Worm (Caenorhabditis elegans) whole organism, L1 larva: ENCODE measurements around the gene irld-2.

Source experiments
- C16A3.4 ChIP-seq: fragments of 150-350 bp; optimal IDR thresholded peaks from 2 replicates; lab custom pipeline; 2014; ENCODE audit warnings: missing biosample characterization, missing genetic modification characterization
- alr-1 ChIP-seq: fragments of 200-800 bp; sonication (Bioruptor generic); optimal IDR thresholded peaks from 2 replicates; lab custom pipeline; 2018; ENCODE audit warnings: borderline replicate concordance, mild to moderate bottlenecking, missing genetic modification characterization, missing compliant biosample characterization
- aly-2 ChIP-seq: fragments of 150-350 bp; optimal IDR thresholded peaks from 2 replicates; lab custom pipeline; 2014; ENCODE audit warnings: missing biosample characterization, missing genetic modification characterization
- blmp-1 ChIP-seq: fragments of 150-350 bp; optimal IDR thresholded peaks from 2 replicates; lab custom pipeline; 2014; ENCODE audit warnings: missing biosample characterization, missing genetic modification characterization
- ceh-8 ChIP-seq: fragments of 200-800 bp; sonication (Bioruptor generic); optimal IDR thresholded peaks from 2 replicates; lab custom pipeline; 2018; ENCODE audit warnings: mild to moderate bottlenecking, missing genetic modification characterization, moderate library complexity, missing compliant biosample characterization
- ceh-82 ChIP-seq, 3 experiments: fragments of 150-350 bp in 1 of 3; sonication (generic microtip) in 2 of 3; optimal IDR thresholded peaks; 2 replicates each; lab custom pipeline; 2014 to 2017; ENCODE audit warnings: missing biosample characterization in 3 of 3, missing genetic modification characterization in 3 of 3
- ceh-88 ChIP-seq: fragments of 200-800 bp; sonication (Bioruptor generic); IDR thresholded peaks from 2 replicates; pipeline ENCODE4 v1.3.6; 2022; ENCODE audit warnings: missing genetic modification characterization, missing compliant biosample characterization
- ceh-90 ChIP-seq: sonication (generic microtip); optimal IDR thresholded peaks from 2 replicates; lab custom pipeline; 2016; ENCODE audit warnings: missing genetic modification characterization, missing compliant biosample characterization
- elt-2 ChIP-seq: sonication (generic microtip); optimal IDR thresholded peaks from 2 replicates; lab custom pipeline; 2016; ENCODE audit warnings: missing genetic modification characterization, mild to moderate bottlenecking, inconsistent platforms, missing compliant biosample characterization, missing genetic modification reagents
- elt-3 ChIP-seq, 6 experiments: fragments of 150-350 bp in 1 of 6; sonication (generic microtip); optimal IDR thresholded peaks; 2 replicates each; lab custom pipeline; 2017 to 2018; ENCODE audit warnings: missing biosample characterization in 6 of 6, missing genetic modification characterization in 6 of 6, inconsistent platforms in 1 of 6
- ets-5 ChIP-seq: fragments of 200-800 bp; sonication (Bioruptor generic); IDR thresholded peaks from 2 replicates; pipeline ENCODE4 v1.3.6; 2022; ENCODE audit warnings: missing genetic modification characterization, missing compliant biosample characterization
- fkh-8 ChIP-seq: sonication (generic microtip); optimal IDR thresholded peaks from 2 replicates; lab custom pipeline; 2016; ENCODE audit warnings: mild to moderate bottlenecking, missing genetic modification characterization, missing compliant biosample characterization
- hlh-17 ChIP-seq: fragments of 200-800 bp; sonication (Bioruptor generic); optimal IDR thresholded peaks from 2 replicates; lab custom pipeline; 2018; ENCODE audit warnings: missing genetic modification characterization, mild to moderate bottlenecking, missing compliant biosample characterization, moderate library complexity, borderline replicate concordance
- hpl-2 ChIP-seq: fragments of 150-350 bp; optimal IDR thresholded peaks from 2 replicates; lab custom pipeline; 2014; ENCODE audit warnings: missing biosample characterization, missing genetic modification reagents, missing genetic modification characterization
- isw-1 ChIP-seq: fragments of 200-800 bp; sonication (Bioruptor generic); IDR thresholded peaks from 2 replicates; pipeline ENCODE4 v1.3.6; 2022; ENCODE audit warnings: missing genetic modification characterization, missing compliant biosample characterization
- lin-13 ChIP-seq: fragments of 150-350 bp; optimal IDR thresholded peaks from 2 replicates; lab custom pipeline; 2014; ENCODE audit warnings: missing biosample characterization, missing genetic modification reagents, missing genetic modification characterization
- lin-14 ChIP-seq: fragments of 200-800 bp; sonication (Bioruptor generic); optimal IDR thresholded peaks from 2 replicates; lab custom pipeline; 2018; ENCODE audit warnings: mild to moderate bottlenecking, missing genetic modification characterization, moderate library complexity, missing compliant biosample characterization
- lir-3 ChIP-seq: sonication (generic microtip); optimal IDR thresholded peaks from 2 replicates; lab custom pipeline; 2016; ENCODE audit warnings: mild to moderate bottlenecking, missing genetic modification characterization, moderate library complexity, missing compliant biosample characterization; ENCODE audit not compliant: poor library complexity
- lsy-2 ChIP-seq, 2 experiments: fragments of 150-350 bp; optimal IDR thresholded peaks; 2 replicates each; lab custom pipeline; 2014; ENCODE audit warnings: missing biosample characterization in 2 of 2, missing genetic modification characterization in 2 of 2
- mef-2 ChIP-seq: fragments of 150-350 bp; optimal IDR thresholded peaks from 2 replicates; lab custom pipeline; 2014; ENCODE audit warnings: missing biosample characterization, missing genetic modification characterization
- mep-1 ChIP-seq: fragments of 150-350 bp; optimal IDR thresholded peaks from 2 replicates; lab custom pipeline; 2014; ENCODE audit warnings: missing biosample characterization, missing genetic modification characterization
- nhr-11 ChIP-seq: fragments of 150-350 bp; optimal IDR thresholded peaks from 2 replicates; lab custom pipeline; 2014; ENCODE audit warnings: missing biosample characterization, missing genetic modification characterization
- nhr-19 ChIP-seq: fragments of 200-800 bp; sonication (Bioruptor generic); conservative IDR thresholded peaks from 2 replicates; pipeline ENCODE4 v1.3.6; 2022; ENCODE audit warnings: missing genetic modification characterization, missing compliant biosample characterization
- nhr-20 ChIP-seq: sonication (generic microtip); optimal IDR thresholded peaks from 2 replicates; lab custom pipeline; 2016; ENCODE audit warnings: mild to moderate bottlenecking, missing genetic modification characterization, missing compliant biosample characterization
- nhr-28 ChIP-seq: fragments of 150-350 bp; optimal IDR thresholded peaks from 2 replicates; lab custom pipeline; 2014; ENCODE audit warnings: missing biosample characterization, missing genetic modification characterization
- nhr-71 ChIP-seq: sonication (generic microtip); optimal IDR thresholded peaks from 2 replicates; lab custom pipeline; 2016; ENCODE audit warnings: mild to moderate bottlenecking, missing genetic modification characterization, moderate library complexity, missing compliant biosample characterization
- nhr-84 ChIP-seq: sonication (generic microtip); optimal IDR thresholded peaks from 2 replicates; lab custom pipeline; 2017; ENCODE audit warnings: missing biosample characterization, missing genetic modification characterization
- nhr-85 ChIP-seq: sonication (generic microtip); peaks from one replicate; lab custom pipeline; 2016; ENCODE audit warnings: missing genetic modification characterization, inconsistent platforms, missing compliant biosample characterization
- pag-3 ChIP-seq: sonication (generic microtip); optimal IDR thresholded peaks from 2 replicates; lab custom pipeline; 2017; ENCODE audit warnings: missing genetic modification characterization, mild to moderate bottlenecking, missing compliant biosample characterization, antibody characterized with exemption, borderline replicate concordance; ENCODE audit not compliant: insufficient read depth
- pqm-1 ChIP-seq: sonication (generic microtip); optimal IDR thresholded peaks from 3 replicates; lab custom pipeline; 2017; ENCODE audit warnings: missing biosample characterization, missing genetic modification characterization
- rnt-1 ChIP-seq: sonication (generic microtip); optimal IDR thresholded peaks from 2 replicates; lab custom pipeline; 2016; ENCODE audit warnings: mild to moderate bottlenecking, missing genetic modification characterization, moderate library complexity, missing compliant biosample characterization
- skn-1 ChIP-seq: fragments of 150-350 bp; optimal IDR thresholded peaks from 2 replicates; lab custom pipeline; 2014; ENCODE audit warnings: missing biosample characterization, missing genetic modification characterization
- snu-23 ChIP-seq: sonication (generic microtip); optimal IDR thresholded peaks from 2 replicates; lab custom pipeline; 2016; ENCODE audit warnings: missing genetic modification characterization, missing compliant biosample characterization
- sptf-1 ChIP-seq: fragments of 150-350 bp; optimal IDR thresholded peaks from 2 replicates; lab custom pipeline; 2014; ENCODE audit warnings: missing biosample characterization, missing genetic modification characterization
- sup-37 ChIP-seq: fragments of 200-800 bp; sonication (Bioruptor generic); optimal IDR thresholded peaks from 2 replicates; lab custom pipeline; 2018; ENCODE audit warnings: mild to moderate bottlenecking, missing genetic modification characterization, missing compliant biosample characterization
- swsn-7 ChIP-seq: sonication (generic microtip); optimal IDR thresholded peaks from 2 replicates; lab custom pipeline; 2016; ENCODE audit warnings: missing genetic modification characterization, missing compliant biosample characterization
- tbx-2 ChIP-seq: sonication (generic microtip); optimal IDR thresholded peaks from 2 replicates; lab custom pipeline; 2016; ENCODE audit warnings: missing genetic modification characterization, missing compliant biosample characterization
- tlp-1 ChIP-seq: fragments of 150-350 bp; optimal IDR thresholded peaks from 2 replicates; lab custom pipeline; 2014; ENCODE audit warnings: missing biosample characterization, missing genetic modification characterization
- unc-62 ChIP-seq: fragments of 150-350 bp; optimal IDR thresholded peaks from 2 replicates; lab custom pipeline; 2014; ENCODE audit warnings: missing biosample characterization, missing genetic modification reagents, missing genetic modification characterization
- unc-86 ChIP-seq: sonication (generic microtip); optimal IDR thresholded peaks from 2 replicates; lab custom pipeline; 2016; ENCODE audit warnings: missing genetic modification characterization, missing compliant biosample characterization
- unc-98 ChIP-seq: fragments of 200-800 bp; sonication (Bioruptor generic); IDR thresholded peaks from 2 replicates; pipeline ENCODE4 v1.3.6; 2022; ENCODE audit warnings: missing genetic modification characterization, missing compliant biosample characterization
- ztf-4 ChIP-seq: fragments of 150-350 bp; optimal IDR thresholded peaks from 2 replicates; lab custom pipeline; 2014; ENCODE audit warnings: missing biosample characterization, missing genetic modification characterization

irld-2 gene

ce11 chrX:13387497-13387953 is 7.3 kb downstream of the irld-2 start, which contains the start of gene C49F8.3:
Gene C49F8.3, minus strand, starts transcription at chrX:13387547.
- TF ChIP-seq blmp-1 (tag; lab: Kevin White, UChicago) (peak; percentile 87), lin-14 (GFP tag; lab: Kevin White, UChicago) (peak; percentile 20), skn-1 (tag; lab: Kevin White, UChicago) (no peak), nhr-71 (peak; percentile 21), unc-86 (tag; lab: Kevin White, UChicago) (no peak), elt-3 (tag; optimal IDR thresholded peaks at IDR 0.05; lab: Kevin White, UChicago) (peak in 1 of 6 experiments; percentile 1), swsn-7 (tag; lab: Kevin White, UChicago) (no peak), sptf-1 (tag; lab: Kevin White, UChicago) (no peak)

DNA sequence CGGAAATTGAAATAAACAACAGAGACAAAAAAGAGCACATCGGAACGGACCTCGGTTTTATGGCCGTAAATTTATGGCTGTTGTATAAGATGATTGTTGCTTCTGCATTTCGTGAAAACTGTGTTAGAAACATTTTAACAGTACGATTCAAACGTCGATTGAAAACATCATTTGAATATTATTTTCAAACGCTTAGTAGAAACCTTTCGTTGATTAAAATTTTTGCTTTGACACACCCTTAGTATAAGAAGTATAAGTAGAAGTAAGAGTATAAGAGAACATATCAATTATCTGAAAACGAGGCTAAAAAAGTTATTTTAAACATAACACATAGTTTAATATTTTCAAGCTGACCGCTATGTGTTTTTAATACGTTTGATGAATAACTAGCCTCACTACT is 10.1 kb downstream of the irld-2 start:
- TF ChIP-seq rnt-1 (tag; lab: Kevin White, UChicago) (no peak), snu-23 (GFP tag; lab: Kevin White, UChicago) (no peak), aly-2 (tag; lab: Kevin White, UChicago) (no peak), ceh-8 (no peak), alr-1 (no peak), sup-37 (GFP tag; lab: Kevin White, UChicago) (no peak), blmp-1 (tag; lab: Kevin White, UChicago) (no peak), lin-13 (no peak), tbx-2 (no peak)
- TF ChIP-seq, all 84 proteins: peak for 0

DNA sequence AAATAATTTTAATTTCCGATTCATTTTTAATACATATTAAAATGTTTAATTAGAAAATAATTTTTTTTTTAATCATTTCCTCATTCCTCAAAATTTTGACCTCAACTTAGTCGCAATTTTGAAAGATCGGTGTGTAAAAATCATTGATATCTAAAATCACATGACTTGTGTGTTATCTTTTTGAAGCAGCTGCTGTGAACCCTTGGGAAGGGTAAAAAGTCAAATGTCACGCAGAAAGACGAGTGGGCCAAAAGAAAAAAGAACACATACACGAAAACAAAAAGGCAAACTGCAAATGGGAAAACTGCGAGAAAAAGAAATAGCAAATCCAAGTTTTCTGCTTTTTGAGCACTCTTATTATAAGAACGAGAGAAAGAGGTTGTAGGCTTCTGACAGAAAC is 11.6 kb downstream of the irld-2 start:
- TF ChIP-seq unc-86 (tag; lab: Kevin White, UChicago) = no peak
- TF ChIP-seq mep-1 (tag; lab: Kevin White, UChicago) = peak; percentile 32
- peak; percentile 9 for TF ChIP-seq nhr-20 (tag; lab: Kevin White, UChicago)
- TF ChIP-seq hlh-17 (GFP tag; lab: Kevin White, UChicago) = no peak
- peak; percentile 4 to 34 for TF ChIP-seq lsy-2 (tag; optimal IDR thresholded peaks at IDR 0.05; lab: Kevin White, UChicago)
- peak; percentile 61 for TF ChIP-seq rnt-1 (tag; lab: Kevin White, UChicago)
- TF ChIP-seq nhr-71 = peak; percentile 70
- TF ChIP-seq lir-3 (tag; lab: Kevin White, UChicago) = no peak
- TF ChIP-seq pqm-1 (tag; lab: Kevin White, UChicago) = no peak
- TF ChIP-seq lin-14 (GFP tag; lab: Kevin White, UChicago) = peak; percentile 64
- TF ChIP-seq nhr-84 (tag; lab: Kevin White, UChicago) = no peak
- TF ChIP-seq unc-62 (GFP tag; lab: Kevin White, UChicago) = no peak
- no peak for TF ChIP-seq C16A3.4 (tag; lab: Kevin White, UChicago)
- no peak for TF ChIP-seq ztf-4 (tag; lab: Kevin White, UChicago)
- TF ChIP-seq unc-98 (GFP tag; lab: Robert Waterston, UW) = no peak
- peak; percentile 38 for TF ChIP-seq nhr-19 (GFP tag; lab: Robert Waterston, UW)
- TF ChIP-seq nhr-28 (tag; lab: Kevin White, UChicago) = no peak
- no peak for TF ChIP-seq mef-2 (tag; lab: Kevin White, UChicago)
- TF ChIP-seq isw-1 (GFP tag; lab: Robert Waterston, UW) = no peak
- TF ChIP-seq snu-23 (GFP tag; lab: Kevin White, UChicago) = peak; percentile 28

DNA sequence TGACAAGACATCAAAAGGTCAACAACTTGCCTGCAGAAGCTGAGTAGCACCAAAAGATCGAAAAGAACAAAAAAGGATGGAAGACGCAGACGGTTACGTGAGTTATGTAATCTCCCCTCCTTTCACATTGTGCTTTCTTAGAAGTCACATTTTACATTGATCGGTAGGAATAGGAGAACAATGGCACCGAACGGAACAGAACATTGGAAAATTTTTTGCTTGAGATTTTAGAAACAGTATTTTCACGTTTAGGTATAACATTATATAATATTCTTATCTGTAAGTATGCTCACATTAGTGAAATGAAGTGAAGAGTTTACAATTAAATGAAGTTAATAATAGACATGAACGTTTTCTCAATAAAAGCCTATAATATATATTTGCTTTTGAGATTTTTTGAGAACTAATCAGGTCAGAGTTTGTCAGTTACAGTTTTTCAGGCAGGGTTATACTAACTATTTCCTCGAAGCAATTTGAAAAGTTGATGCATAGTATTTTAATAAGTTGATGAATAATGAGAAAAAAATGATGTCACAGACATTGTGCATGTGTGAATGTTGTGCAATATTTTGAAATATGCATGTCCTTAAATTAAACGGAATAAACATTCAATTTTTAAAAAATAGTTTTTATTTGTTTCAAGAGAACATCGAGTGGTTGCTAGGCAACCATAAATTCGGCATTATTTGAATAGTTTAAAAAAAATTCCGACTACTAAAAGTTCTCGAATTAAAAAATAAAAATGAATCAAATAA is 13.7 kb downstream of the irld-2 start:
- TF ChIP-seq elt-2 (tag; lab: Kevin White, UChicago) (no peak), nhr-11 (tag; lab: Kevin White, UChicago) (no peak), hlh-17 (GFP tag; lab: Kevin White, UChicago) (no peak), aly-2 (tag; lab: Kevin White, UChicago) (no peak), tlp-1 (tag; lab: Kevin White, UChicago) (no peak), sptf-1 (tag; lab: Kevin White, UChicago) (no peak), lin-14 (GFP tag; lab: Kevin White, UChicago) (peak; percentile 20), ceh-82 (tag; optimal IDR thresholded peaks at IDR 0.05; lab: Kevin White, UChicago) (peak in 1 of 3 experiments; percentile 18), ets-5 (GFP tag; lab: Robert Waterston, UW) (no peak), ceh-90 (tag; lab: Kevin White, UChicago) (no peak), hpl-2 (GFP tag; lab: Kevin White, UChicago) (no peak), fkh-8 (tag; lab: Kevin White, UChicago) (peak; percentile 33), nhr-85 (tag; lab: Kevin White, UChicago) (no peak), pag-3 (tag; lab: Kevin White, UChicago) (no peak), ceh-88 (no peak), ztf-4 (tag; lab: Kevin White, UChicago) (no peak)
